Fruit fly (Drosophila melanogaster) whole organism, embryonic: ENCODE measurements around the gene ohgt.

Experiments used
- ac ChIP-seq: fragments of 200-800 bp; sonication (Bioruptor generic); optimal IDR thresholded peaks from 3 replicates; lab custom pipeline; 2017; ENCODE audit warnings: missing biosample characterization, mild to moderate bottlenecking, missing genetic modification characterization

Gene ohgt

DNA sequence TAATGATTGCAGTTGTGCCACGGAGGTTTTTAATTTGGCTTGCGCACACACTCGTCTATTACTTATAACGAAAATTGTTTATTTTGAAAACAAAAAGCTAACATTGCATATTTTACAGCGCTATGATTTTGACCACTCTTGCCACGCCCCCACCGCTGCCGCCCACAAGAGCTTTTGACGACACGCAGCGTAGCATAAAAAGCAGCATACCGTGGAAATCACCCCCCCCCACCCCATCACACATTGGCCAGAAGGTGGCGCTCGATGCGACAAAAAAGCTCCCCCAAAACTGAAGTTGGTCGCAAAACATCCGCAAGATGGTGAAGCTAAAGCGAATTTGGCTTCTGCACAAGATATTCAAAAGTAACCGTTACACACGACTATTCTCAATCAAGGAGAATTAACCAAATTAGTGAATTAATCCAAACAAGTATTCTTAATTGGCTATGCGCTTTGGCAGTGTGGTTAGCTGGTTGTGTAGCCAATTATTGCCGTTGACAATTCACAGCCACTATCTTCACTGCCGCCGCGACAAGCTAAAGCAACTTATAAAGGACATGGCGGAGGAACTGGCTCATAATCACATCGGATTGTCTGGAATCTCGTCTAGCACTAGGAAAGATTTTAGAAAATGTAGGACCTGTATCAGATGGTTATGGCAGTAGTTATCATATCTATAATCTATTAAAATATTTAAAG lies 51.6 kb downstream of the ohgt start (continued):
- no peak for TF ChIP-seq ac (GFP tag; lab: Kevin White, UChicago)
